Fruit fly (Drosophila melanogaster) whole organism, prepupa: ENCODE measurements around the gene crn.

Experiments used
- CG10631 ChIP-seq: fragments of 200-800 bp; sonication (Bioruptor generic); optimal IDR thresholded peaks from 2 replicates; lab custom pipeline; 2016; ENCODE audit warnings: missing biosample characterization, missing genetic modification characterization
- CG11294 ChIP-seq: fragments of 200-800 bp; sonication (Bioruptor generic); IDR thresholded peaks from 2 replicates; pipeline ENCODE4 v1.3.6; 2022; ENCODE audit warnings: missing biosample characterization, missing genetic modification characterization
- CG11902 ChIP-seq: fragments of 200-800 bp; sonication (Bioruptor generic); optimal IDR thresholded peaks from 3 replicates; lab custom pipeline; 2016; ENCODE audit warnings: missing biosample characterization, missing genetic modification characterization
- CG15336 ChIP-seq: fragments of 200-800 bp; sonication (Bioruptor generic); IDR thresholded peaks from 2 replicates; pipeline ENCODE4 v1.3.6; 2022; ENCODE audit warnings: missing biosample characterization, missing genetic modification characterization
- CG1621 ChIP-seq: fragments of 200-800 bp; sonication (Bioruptor generic); optimal IDR thresholded peaks from 3 replicates; lab custom pipeline; 2018; ENCODE audit warnings: missing biosample characterization, mild to moderate bottlenecking, missing genetic modification characterization
- CG16779 ChIP-seq: fragments of 200-800 bp; sonication (Bioruptor generic); optimal IDR thresholded peaks from 3 replicates; lab custom pipeline; 2017; ENCODE audit warnings: missing biosample characterization, mild to moderate bottlenecking, missing genetic modification characterization
- CG3032 ChIP-seq: fragments of 200-800 bp; optimal IDR thresholded peaks from 2 replicates; lab custom pipeline; 2019; ENCODE audit warnings: missing biosample characterization, mild to moderate bottlenecking, missing genetic modification characterization, moderate library complexity
- CG32006 ChIP-seq: fragments of 200-800 bp; sonication (Bioruptor generic); optimal IDR thresholded peaks from 3 replicates; lab custom pipeline; 2017; ENCODE audit warnings: missing biosample characterization, mild to moderate bottlenecking, missing genetic modification characterization
- CG34406 ChIP-seq: fragments of 200-800 bp; sonication (Bioruptor generic); optimal IDR thresholded peaks from 3 replicates; lab custom pipeline; 2016; ENCODE audit warnings: missing biosample characterization, missing genetic modification characterization
- CG3919 ChIP-seq: fragments of 200-800 bp; sonication (Bioruptor generic); optimal IDR thresholded peaks from 3 replicates; lab custom pipeline; 2016; ENCODE audit warnings: missing biosample characterization, missing genetic modification characterization
- CG4318 ChIP-seq: fragments of 200-800 bp; sonication (Bioruptor generic); optimal IDR thresholded peaks from 3 replicates; lab custom pipeline; 2017; ENCODE audit warnings: missing biosample characterization, mild to moderate bottlenecking, missing genetic modification characterization
- CG6163 ChIP-seq: fragments of 200-800 bp; sonication (Bioruptor generic); IDR thresholded peaks from 3 replicates; pipeline ENCODE4 v1.3.6; 2022; ENCODE audit warnings: missing biosample characterization, missing genetic modification characterization
- CG6276 ChIP-seq: fragments of 200-800 bp; sonication (Bioruptor generic); optimal IDR thresholded peaks from 2 replicates; lab custom pipeline; 2017; ENCODE audit warnings: missing biosample characterization, mild to moderate bottlenecking, missing genetic modification characterization
- CG6792 ChIP-seq: fragments of 200-800 bp; sonication (Bioruptor generic); optimal IDR thresholded peaks from 3 replicates; lab custom pipeline; 2016; ENCODE audit warnings: missing biosample characterization, missing genetic modification characterization
- CG6808 ChIP-seq: fragments of 200-800 bp; sonication (Bioruptor generic); optimal IDR thresholded peaks from 3 replicates; lab custom pipeline; 2017; ENCODE audit warnings: missing biosample characterization, missing genetic modification characterization, mild to moderate bottlenecking, moderate library complexity, missing genetic modification reagents
- CG6854 ChIP-seq: fragments of 200-800 bp; sonication (Bioruptor generic); optimal IDR thresholded peaks from 2 replicates; lab custom pipeline; 2017; ENCODE audit warnings: missing biosample characterization, mild to moderate bottlenecking, missing genetic modification characterization
- CG8119 ChIP-seq: fragments of 200-800 bp; sonication (Bioruptor generic); IDR thresholded peaks from 3 replicates; pipeline ENCODE4 v1.3.6; 2022; ENCODE audit warnings: missing biosample characterization, missing genetic modification characterization
- CG8319 ChIP-seq: fragments of 200-800 bp; sonication (Bioruptor generic); optimal IDR thresholded peaks from 3 replicates; lab custom pipeline; 2016; ENCODE audit warnings: missing biosample characterization, missing genetic modification characterization
- CG8632 ChIP-seq: fragments of 200-800 bp; sonication (Bioruptor generic); optimal IDR thresholded peaks from 3 replicates; lab custom pipeline; 2016; ENCODE audit warnings: missing biosample characterization, missing genetic modification characterization
- CG9139 ChIP-seq: fragments of 200-800 bp; sonication (Bioruptor generic); optimal IDR thresholded peaks from 3 replicates; lab custom pipeline; 2017; ENCODE audit warnings: missing biosample characterization, mild to moderate bottlenecking, missing genetic modification characterization
- Eip78C ChIP-seq: fragments of 200-800 bp; sonication (Bioruptor generic); peaks from one replicate; lab custom pipeline; 2016; ENCODE audit warnings: missing biosample characterization, missing genetic modification characterization
- Ets21C ChIP-seq: fragments of 200-800 bp; sonication (Bioruptor generic); optimal IDR thresholded peaks from 3 replicates; lab custom pipeline; 2016; ENCODE audit warnings: missing biosample characterization, missing genetic modification characterization
- Ets96B ChIP-seq: fragments of 200-800 bp; optimal IDR thresholded peaks from 2 replicates; lab custom pipeline; 2019; ENCODE audit warnings: missing biosample characterization, mild to moderate bottlenecking, missing genetic modification characterization, moderate library complexity
- Gug ChIP-seq: fragments of 200-800 bp; sonication (Bioruptor generic); IDR thresholded peaks from 2 replicates; pipeline ENCODE4 v1.3.6; 2022; ENCODE audit warnings: missing biosample characterization, missing genetic modification characterization
- Hr38 ChIP-seq: sonication (Bioruptor generic); optimal IDR thresholded peaks from 2 replicates; lab custom pipeline; 2016; ENCODE audit warnings: missing biosample characterization, missing genetic modification characterization
- Lpt ChIP-seq: fragments of 200-800 bp; sonication (Bioruptor generic); optimal IDR thresholded peaks from 3 replicates; lab custom pipeline; 2016; ENCODE audit warnings: missing biosample characterization, missing genetic modification characterization
- Met ChIP-seq: fragments of 200-800 bp; sonication (Bioruptor generic); optimal IDR thresholded peaks from 3 replicates; lab custom pipeline; 2016; ENCODE audit warnings: missing biosample characterization, missing genetic modification characterization
- OdsH ChIP-seq: fragments of 200-800 bp; sonication (Bioruptor generic); optimal IDR thresholded peaks from 3 replicates; lab custom pipeline; 2016; ENCODE audit warnings: missing biosample characterization, missing genetic modification characterization
- Smox ChIP-seq: fragments of 200-800 bp; sonication (Bioruptor generic); optimal IDR thresholded peaks from 3 replicates; lab custom pipeline; 2016; ENCODE audit warnings: missing biosample characterization, missing genetic modification characterization
- Sox102F ChIP-seq: fragments of 200-800 bp; sonication (Bioruptor generic); optimal IDR thresholded peaks from 2 replicates; lab custom pipeline; 2016; ENCODE audit warnings: missing biosample characterization, mild to moderate bottlenecking, missing genetic modification characterization
- Sox15 ChIP-seq: fragments of 200-800 bp; sonication (Bioruptor generic); optimal IDR thresholded peaks from 3 replicates; lab custom pipeline; 2016; ENCODE audit warnings: missing biosample characterization, missing genetic modification characterization
- achi ChIP-seq: fragments of 200-800 bp; sonication (Bioruptor generic); optimal IDR thresholded peaks from 3 replicates; lab custom pipeline; 2016; ENCODE audit warnings: missing biosample characterization, missing genetic modification characterization
- acj6 ChIP-seq: fragments of 200-800 bp; sonication (Bioruptor generic); optimal IDR thresholded peaks from 3 replicates; lab custom pipeline; 2016; ENCODE audit warnings: missing biosample characterization, missing genetic modification characterization
- cyc ChIP-seq: fragments of 200-800 bp; sonication (Bioruptor generic); optimal IDR thresholded peaks from 3 replicates; lab custom pipeline; 2016; ENCODE audit warnings: missing biosample characterization, missing genetic modification characterization
- dac ChIP-seq: fragments of 200-800 bp; sonication (Bioruptor generic); optimal IDR thresholded peaks from 2 replicates; lab custom pipeline; 2017; ENCODE audit warnings: missing biosample characterization, mild to moderate bottlenecking, missing genetic modification characterization
- dsx ChIP-seq: fragments of 200-800 bp; optimal IDR thresholded peaks from 3 replicates; lab custom pipeline; 2019; ENCODE audit warnings: missing biosample characterization, mild to moderate bottlenecking, missing genetic modification characterization, moderate library complexity; ENCODE audit not compliant: poor library complexity, severe bottlenecking
- esn ChIP-seq: fragments of 200-800 bp; sonication (Bioruptor generic); optimal IDR thresholded peaks from 2 replicates; lab custom pipeline; 2016; ENCODE audit warnings: missing biosample characterization, mild to moderate bottlenecking, missing genetic modification characterization, moderate library complexity
- fd59A ChIP-seq: fragments of 200-800 bp; sonication (Bioruptor generic); optimal IDR thresholded peaks from 2 replicates; lab custom pipeline; 2017; ENCODE audit warnings: missing biosample characterization, mild to moderate bottlenecking, missing genetic modification characterization, missing genetic modification reagents
- fd85E ChIP-seq: fragments of 200-800 bp; sonication (Bioruptor generic); optimal IDR thresholded peaks from 3 replicates; lab custom pipeline; 2016; ENCODE audit warnings: missing biosample characterization, missing genetic modification characterization
- lz ChIP-seq: fragments of 200-800 bp; sonication (Bioruptor generic); optimal IDR thresholded peaks from 3 replicates; lab custom pipeline; 2016; ENCODE audit warnings: missing biosample characterization, missing genetic modification characterization
- net ChIP-seq: fragments of 200-800 bp; sonication (Bioruptor generic); optimal IDR thresholded peaks from 3 replicates; lab custom pipeline; 2016; ENCODE audit warnings: missing biosample characterization, missing genetic modification characterization
- pdm3 ChIP-seq: fragments of 200-800 bp; sonication (Bioruptor generic); optimal IDR thresholded peaks from 3 replicates; lab custom pipeline; 2016; ENCODE audit warnings: missing biosample characterization, missing genetic modification characterization
- salr ChIP-seq, 2 experiments: fragments of 200-800 bp; sonication (Bioruptor generic); optimal IDR thresholded peaks; 3 replicates each; lab custom pipeline; 2016 to 2018; ENCODE audit warnings: missing biosample characterization in 2 of 2, missing genetic modification characterization in 2 of 2, mild to moderate bottlenecking in 1 of 2
- spab ChIP-seq: fragments of 200-800 bp; sonication (Bioruptor generic); optimal IDR thresholded peaks from 2 replicates; lab custom pipeline; 2017; ENCODE audit warnings: missing biosample characterization, mild to moderate bottlenecking, missing genetic modification characterization, missing genetic modification reagents
- ss ChIP-seq, 2 experiments: fragments of 200-800 bp; sonication (Bioruptor generic); optimal IDR thresholded peaks; 2 replicates in 1 of 2; 3 replicates in 1 of 2; lab custom pipeline; 2017 to 2018; ENCODE audit warnings: mild to moderate bottlenecking in 2 of 2, missing biosample characterization in 2 of 2, missing genetic modification characterization in 2 of 2, moderate library complexity in 1 of 2
- svp ChIP-seq: fragments of 200-800 bp; sonication (Bioruptor generic); peaks from one replicate; lab custom pipeline; 2016; ENCODE audit warnings: missing biosample characterization, missing genetic modification characterization
- vri ChIP-seq: fragments of 200-800 bp; sonication (Bioruptor generic); optimal IDR thresholded peaks from 3 replicates; lab custom pipeline; 2016; ENCODE audit warnings: missing biosample characterization, mild to moderate bottlenecking, missing genetic modification characterization

The crn gene

DNA sequence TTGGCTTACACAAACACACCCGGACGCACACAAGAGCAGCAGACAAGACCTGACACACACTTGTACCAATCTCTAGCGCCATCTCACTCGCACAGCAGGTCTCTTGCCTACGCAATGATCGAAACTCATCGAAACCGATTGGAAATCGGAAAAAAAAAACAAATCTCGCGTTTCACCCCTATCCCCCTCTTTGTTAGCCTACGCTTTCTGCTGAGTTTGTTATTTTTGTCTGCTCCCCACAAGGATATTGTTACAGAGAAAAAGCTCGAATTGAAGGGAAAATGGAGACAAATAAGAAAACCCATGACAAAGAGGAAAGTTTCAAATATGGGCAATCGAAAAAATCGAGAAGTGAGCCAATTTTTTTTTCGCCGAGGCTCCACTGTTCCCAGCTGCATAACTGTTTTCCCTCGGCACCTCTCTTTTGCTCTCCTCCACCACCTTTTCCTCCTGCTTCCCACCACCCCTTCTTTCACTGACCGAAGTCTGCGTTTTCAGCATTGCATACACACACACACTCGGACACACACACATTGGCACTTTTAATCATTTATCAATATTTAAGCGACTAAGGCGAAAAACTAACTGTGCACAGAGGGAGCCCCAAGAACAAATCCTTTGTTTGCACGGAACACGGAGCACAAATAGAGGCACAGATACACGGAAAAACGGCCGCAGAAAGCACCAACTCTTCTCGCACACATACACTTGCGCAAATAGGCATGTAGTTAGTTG is 20.2 kb upstream of the crn start (continued):
- TF ChIP-seq Lpt (GFP tag; lab: Kevin White, UChicago) (peak; percentile 23), esn (GFP tag; lab: Kevin White, UChicago) (peak; percentile 43), CG11902 (GFP tag; lab: Kevin White, UChicago) (peak; percentile 49), CG15336 (GFP tag; lab: Robert Waterston, UW) (peak; percentile 80), Smox (peak; percentile 58), OdsH (GFP tag; lab: Kevin White, UChicago) (peak; percentile 50), CG8632 (GFP tag; lab: Kevin White, UChicago) (no peak), cyc (GFP tag; lab: Kevin White, UChicago) (peak; percentile 60), pdm3 (GFP tag; lab: Kevin White, UChicago) (peak; percentile 51), CG10631 (GFP tag; lab: Kevin White, UChicago) (peak; percentile 36)

dm6 chrX:2262511-2262910 is 12.7 kb upstream of the crn start, which contains the start of the genes temp and CG3071:
Gene temp, minus strand, starts transcription at chrX:2262515.
Gene CG3071, plus strand, starts transcription at chrX:2262837.
- TF ChIP-seq CG32006: peak; percentile 62
- TF ChIP-seq Eip78C (GFP tag; lab: Kevin White, UChicago): peak; percentile 72
- no peak for TF ChIP-seq CG16779 (tag; lab: Kevin White, UChicago)
- TF ChIP-seq svp (GFP tag; lab: Kevin White, UChicago): peak; percentile 95
- peak; percentile 27; the same call in 1 of the 2 replicates for TF ChIP-seq CG15336 (GFP tag; lab: Robert Waterston, UW)
- peak; percentile 16 to 52 for TF ChIP-seq ss (GFP tag; optimal IDR thresholded peaks at IDR 0.05; lab: Kevin White, UChicago)
- peak; percentile 65 for TF ChIP-seq acj6 (GFP tag; lab: Kevin White, UChicago)
- TF ChIP-seq CG1621: no peak
- no peak for TF ChIP-seq fd85E (GFP tag; lab: Kevin White, UChicago)
- peak; percentile 73 for TF ChIP-seq lz (GFP tag; lab: Kevin White, UChicago)
- no peak for TF ChIP-seq spab (GFP tag; lab: Kevin White, UChicago)
- TF ChIP-seq CG8632 (GFP tag; lab: Kevin White, UChicago): peak; percentile 21
- peak; percentile 63 for TF ChIP-seq Ets21C (GFP tag; lab: Kevin White, UChicago)
- peak; percentile 39 for TF ChIP-seq Sox15 (GFP tag; lab: Kevin White, UChicago)
- no peak for TF ChIP-seq CG8119 (GFP tag; lab: Robert Waterston, UW)
- no peak for TF ChIP-seq CG9139 (GFP tag; lab: Kevin White, UChicago)
- TF ChIP-seq Smox: no peak
- no peak for TF ChIP-seq CG8319
- TF ChIP-seq Ets96B (tag; lab: Kevin White, UChicago): peak; percentile 47
- TF ChIP-seq CG4318 (GFP tag; lab: Kevin White, UChicago): no peak
- TF ChIP-seq CG11902 (GFP tag; lab: Kevin White, UChicago): peak; percentile 17
- TF ChIP-seq CG11294 (GFP tag; lab: Robert Waterston, UW): no peak; the same call in 1 of the 2 replicates
- no peak for TF ChIP-seq Hr38 (GFP tag; lab: Kevin White, UChicago)
- peak; percentile 3 for TF ChIP-seq net (GFP tag; lab: Kevin White, UChicago)
- peak; percentile 54 for TF ChIP-seq CG34406 (GFP tag; lab: Kevin White, UChicago)
- peak; percentile 62 for TF ChIP-seq cyc (GFP tag; lab: Kevin White, UChicago)
- no peak for TF ChIP-seq salr (GFP tag; optimal IDR thresholded peaks at IDR 0.05; lab: Kevin White, UChicago)
- peak; percentile 8 for TF ChIP-seq fd59A
- no peak for TF ChIP-seq Sox102F
- TF ChIP-seq dsx: peak; percentile 16
- peak; percentile 27; the same call in 1 of the 2 replicates for TF ChIP-seq Gug (GFP tag; lab: Robert Waterston, UW)
- no peak for TF ChIP-seq CG6854
- peak; percentile 62 for TF ChIP-seq Met (GFP tag; lab: Kevin White, UChicago)
- peak; percentile 37 for TF ChIP-seq dac (GFP tag; lab: Kevin White, UChicago)
- no peak for TF ChIP-seq Lpt (GFP tag; lab: Kevin White, UChicago)
- peak; percentile 65 for TF ChIP-seq pdm3 (GFP tag; lab: Kevin White, UChicago)
- TF ChIP-seq CG6808: peak; percentile 38
- TF ChIP-seq CG3032 (tag; lab: Kevin White, UChicago): peak; percentile 62
- TF ChIP-seq CG10631 (GFP tag; lab: Kevin White, UChicago): peak; percentile 65
- no peak for TF ChIP-seq vri (GFP tag; lab: Kevin White, UChicago)
- peak; percentile 54 for TF ChIP-seq CG6792
- TF ChIP-seq esn (GFP tag; lab: Kevin White, UChicago): peak; percentile 72
- peak; percentile 33 for TF ChIP-seq achi
- TF ChIP-seq CG3919 (GFP tag; lab: Kevin White, UChicago): peak; percentile 38
- TF ChIP-seq CG6163 (GFP tag; lab: Robert Waterston, UW): no peak
- no peak for TF ChIP-seq CG6276 (GFP tag; lab: Kevin White, UChicago)
